Fruit fly (Drosophila melanogaster) whole organism, embryonic: Measurements from ENCODE around the gene Ir67a.
A peak's percentile ranks its signal among the peaks of the same experiment; 100 is the strongest.

ENCODE experiments used
- Atf6 ChIP-seq: fragments of 200-800 bp; sonication (Bioruptor generic); IDR thresholded peaks from 2 replicates; pipeline ENCODE4 v1.3.6; 2022; ENCODE audit warnings: missing biosample characterization, missing genetic modification characterization
- Bteb2 ChIP-seq: fragments of 200-800 bp; sonication (Bioruptor generic); optimal IDR thresholded peaks from 2 replicates; lab custom pipeline; 2016; ENCODE audit warnings: missing biosample characterization, missing genetic modification characterization
- CG11093 ChIP-seq: fragments of 200-800 bp; sonication (Bioruptor generic); IDR thresholded peaks from 3 replicates; pipeline ENCODE4 v1.3.6; 2022; ENCODE audit warnings: missing biosample characterization, missing genetic modification characterization
- CG11247 ChIP-seq: fragments of 200-800 bp; sonication (Bioruptor generic); IDR thresholded peaks from 2 replicates; pipeline ENCODE4 v1.3.6; 2022; ENCODE audit warnings: missing biosample characterization, missing genetic modification characterization
- CG11398 ChIP-seq: fragments of 200-800 bp; sonication (Bioruptor generic); optimal IDR thresholded peaks from 2 replicates; lab custom pipeline; 2016; ENCODE audit warnings: missing biosample characterization, missing genetic modification characterization
- CG13424 ChIP-seq: fragments of 200-800 bp; sonication (Bioruptor generic); optimal IDR thresholded peaks from 2 replicates; lab custom pipeline; 2019; ENCODE audit warnings: missing biosample characterization, mild to moderate bottlenecking, missing genetic modification characterization, moderate library complexity
- CG13894 ChIP-seq: fragments of 200-800 bp; sonication (Bioruptor generic); optimal IDR thresholded peaks from 3 replicates; lab custom pipeline; 2018; ENCODE audit warnings: missing biosample characterization, mild to moderate bottlenecking, missing genetic modification characterization, moderate library complexity
- CG14014 ChIP-seq: fragments of 200-800 bp; sonication (Bioruptor generic); IDR thresholded peaks from 2 replicates; pipeline ENCODE4 v1.3.6; 2022; ENCODE audit warnings: missing biosample characterization, missing genetic modification characterization
- CG15269 ChIP-seq: fragments of 200-800 bp; sonication (Bioruptor generic); optimal IDR thresholded peaks from 2 replicates; lab custom pipeline; 2018; ENCODE audit warnings: missing biosample characterization, mild to moderate bottlenecking, missing genetic modification characterization, moderate library complexity
- CG1602 ChIP-seq: fragments of 200-800 bp; sonication (Bioruptor generic); optimal IDR thresholded peaks from 3 replicates; lab custom pipeline; 2016; ENCODE audit warnings: missing biosample characterization, missing genetic modification characterization
- CG17385 ChIP-seq: fragments of 200-800 bp; sonication (Bioruptor generic); optimal IDR thresholded peaks from 3 replicates; lab custom pipeline; 2018; ENCODE audit warnings: missing biosample characterization, mild to moderate bottlenecking, missing genetic modification characterization
- CG18262 ChIP-seq: fragments of 200-800 bp; optimal IDR thresholded peaks from 3 replicates; lab custom pipeline; 2019; ENCODE audit warnings: missing biosample characterization, mild to moderate bottlenecking, missing genetic modification characterization, moderate library complexity
- CG2129 ChIP-seq: fragments of 200-800 bp; sonication (Bioruptor generic); IDR thresholded peaks from 2 replicates; pipeline ENCODE4 v1.3.6; 2022; ENCODE audit warnings: missing biosample characterization, missing genetic modification characterization; ENCODE audit not compliant: partially characterized antibody
- CG2678 ChIP-seq: fragments of 200-800 bp; sonication (Bioruptor generic); optimal IDR thresholded peaks from 3 replicates; lab custom pipeline; 2019; ENCODE audit warnings: missing biosample characterization, mild to moderate bottlenecking, missing genetic modification characterization, moderate library complexity
- CG3281 ChIP-seq: fragments of 200-800 bp; sonication (Bioruptor generic); optimal IDR thresholded peaks from 3 replicates; lab custom pipeline; 2017; ENCODE audit warnings: missing biosample characterization, mild to moderate bottlenecking, missing genetic modification characterization
- CG34422 ChIP-seq: fragments of 200-800 bp; sonication (Bioruptor generic); IDR thresholded peaks from 3 replicates; pipeline ENCODE4 v1.3.6; 2022; ENCODE audit warnings: missing biosample characterization, missing genetic modification characterization
- CG4360 ChIP-seq: fragments of 200-800 bp; sonication (Bioruptor generic); IDR thresholded peaks from 2 replicates; pipeline ENCODE4 v1.3.6; 2022; ENCODE audit warnings: missing biosample characterization, missing genetic modification characterization
- CG8290 ChIP-seq, 3 experiments: fragments of 200-800 bp; sonication (Bioruptor generic); optimal IDR thresholded peaks; 2 replicates each; lab custom pipeline; 2016 to 2019; ENCODE audit warnings: missing biosample characterization in 3 of 3, missing genetic modification characterization in 3 of 3, mild to moderate bottlenecking in 2 of 3, moderate library complexity in 1 of 3
- CoRest ChIP-seq: fragments of 200-800 bp; sonication (Bioruptor generic); optimal IDR thresholded peaks from 3 replicates; lab custom pipeline; 2018; ENCODE audit warnings: missing biosample characterization, mild to moderate bottlenecking, missing genetic modification characterization, moderate library complexity
- Dek ChIP-seq: fragments of 200-800 bp; sonication (Bioruptor generic); optimal IDR thresholded peaks from 3 replicates; lab custom pipeline; 2019; ENCODE audit warnings: missing biosample characterization, mild to moderate bottlenecking, missing genetic modification characterization, moderate library complexity
- Drgx ChIP-seq: fragments of 200-800 bp; sonication (Bioruptor generic); IDR thresholded peaks from 2 replicates; pipeline ENCODE4 v1.3.6; 2022; ENCODE audit warnings: missing biosample characterization, missing genetic modification characterization
- E2f1 ChIP-seq: fragments of 200-800 bp; sonication (Bioruptor generic); IDR thresholded peaks from 2 replicates; pipeline ENCODE4 v1.3.6; 2022; ENCODE audit warnings: missing biosample characterization, missing genetic modification characterization
- E2f2 ChIP-seq: fragments of 200-800 bp; sonication (Bioruptor generic); IDR thresholded peaks from 2 replicates; pipeline ENCODE4 v1.3.6; 2022; ENCODE audit warnings: missing biosample characterization, missing genetic modification characterization
- Ets65A ChIP-seq: fragments of 200-800 bp; sonication (Bioruptor generic); peaks from one replicate; lab custom pipeline; 2016; ENCODE audit warnings: missing biosample characterization, missing genetic modification characterization
- Fer3 ChIP-seq: fragments of 200-800 bp; sonication (Bioruptor generic); optimal IDR thresholded peaks from 2 replicates; lab custom pipeline; 2018; ENCODE audit warnings: missing biosample characterization, mild to moderate bottlenecking, missing genetic modification characterization, moderate library complexity
- HLH3B ChIP-seq: fragments of 200-800 bp; sonication (Bioruptor generic); IDR thresholded peaks from 2 replicates; pipeline ENCODE4 v1.3.6; 2022; ENCODE audit warnings: missing biosample characterization, missing genetic modification characterization
- Hmr ChIP-seq: fragments of 200-800 bp; sonication (Bioruptor generic); optimal IDR thresholded peaks from 3 replicates; lab custom pipeline; 2017; ENCODE audit warnings: mild to moderate bottlenecking, missing biosample characterization, missing genetic modification reagents, missing genetic modification characterization
- Mad ChIP-seq: fragments of 200-800 bp; sonication (Bioruptor generic); optimal IDR thresholded peaks from 2 replicates; lab custom pipeline; 2016; ENCODE audit warnings: missing biosample characterization, missing genetic modification characterization
- Med ChIP-seq: fragments of 200-800 bp; sonication (Bioruptor generic); peaks from one replicate; lab custom pipeline; 2016; ENCODE audit warnings: missing biosample characterization, missing genetic modification characterization, mild to moderate bottlenecking, inconsistent platforms, moderate library complexity
- Ptx1 ChIP-seq: fragments of 200-800 bp; sonication (Bioruptor generic); IDR thresholded peaks from 2 replicates; pipeline ENCODE4 v1.3.6; 2022; ENCODE audit warnings: missing biosample characterization, missing genetic modification characterization
- Taf1 ChIP-seq: fragments of 200-800 bp; sonication (Bioruptor generic); IDR thresholded peaks from 2 replicates; pipeline ENCODE4 v1.3.6; 2022; ENCODE audit warnings: missing biosample characterization, missing genetic modification characterization
- Trl ChIP-seq, 3 experiments: fragments of >200 bp in 2 of 3; fragments of 200-800 bp in 1 of 3; sonication (Bioruptor generic) in 1 of 3; optimal IDR thresholded peaks; 2 replicates in 1 of 3; 3 replicates in 2 of 3; lab custom pipeline; 2016 to 2017; ENCODE audit warnings: missing biosample characterization in 1 of 3, missing genetic modification characterization in 1 of 3
- Vsx1 ChIP-seq: fragments of 200-800 bp; sonication (Bioruptor generic); optimal IDR thresholded peaks from 2 replicates; lab custom pipeline; 2017; ENCODE audit warnings: missing biosample characterization, mild to moderate bottlenecking, missing genetic modification characterization, missing genetic modification reagents
- Xbp1 ChIP-seq: fragments of 200-800 bp; sonication (Bioruptor generic); optimal IDR thresholded peaks from 3 replicates; lab custom pipeline; 2016; ENCODE audit warnings: missing biosample characterization, mild to moderate bottlenecking, missing genetic modification characterization
- az2 ChIP-seq: fragments of 200-800 bp; sonication (Bioruptor generic); optimal IDR thresholded peaks from 3 replicates; lab custom pipeline; 2016; ENCODE audit warnings: missing biosample characterization, missing genetic modification characterization
- crp ChIP-seq, 2 experiments: fragments of 200-800 bp; sonication (Bioruptor generic); optimal IDR thresholded peaks; 2 replicates in 1 of 2; 3 replicates in 1 of 2; lab custom pipeline; 2017; ENCODE audit warnings: missing biosample characterization in 2 of 2, missing genetic modification characterization in 2 of 2, mild to moderate bottlenecking in 1 of 2, moderate library complexity in 1 of 2
- cwo ChIP-seq: fragments of 200-800 bp; sonication (Bioruptor generic); optimal IDR thresholded peaks from 3 replicates; lab custom pipeline; 2017; ENCODE audit warnings: missing biosample characterization, missing genetic modification characterization, mild to moderate bottlenecking, moderate library complexity, missing genetic modification reagents
- dati ChIP-seq: fragments of 200-800 bp; sonication (Bioruptor generic); IDR thresholded peaks from 2 replicates; pipeline ENCODE4 v1.3.6; 2022; ENCODE audit warnings: missing biosample characterization, missing genetic modification characterization
- dmrt11E ChIP-seq: fragments of 200-800 bp; sonication (Bioruptor generic); optimal IDR thresholded peaks from 3 replicates; lab custom pipeline; 2018; ENCODE audit warnings: missing biosample characterization, mild to moderate bottlenecking, missing genetic modification characterization, moderate library complexity
- dmrt99B ChIP-seq: fragments of 200-800 bp; sonication (Bioruptor generic); optimal IDR thresholded peaks from 2 replicates; lab custom pipeline; 2018; ENCODE audit warnings: missing biosample characterization, mild to moderate bottlenecking, missing genetic modification characterization, moderate library complexity
- dysf ChIP-seq: fragments of 200-800 bp; sonication (Bioruptor generic); IDR thresholded peaks from 3 replicates; pipeline ENCODE4 v1.3.6; 2022; ENCODE audit warnings: missing biosample characterization, missing genetic modification characterization
- ind ChIP-seq: fragments of 200-800 bp; sonication (Bioruptor generic); optimal IDR thresholded peaks from 3 replicates; lab custom pipeline; 2016; ENCODE audit warnings: missing biosample characterization, missing genetic modification characterization
- inv ChIP-seq: fragments of 200-800 bp; sonication (Bioruptor generic); IDR thresholded peaks from 2 replicates; pipeline ENCODE4 v1.3.6; 2022; ENCODE audit warnings: missing biosample characterization, missing genetic modification characterization; ENCODE audit not compliant: partially characterized antibody
- jigr1 ChIP-seq: fragments of 200-800 bp; sonication (Bioruptor generic); IDR thresholded peaks from 3 replicates; pipeline ENCODE4 v1.3.6; 2022; ENCODE audit warnings: missing biosample characterization, missing genetic modification characterization
- nmo ChIP-seq: fragments of 200-800 bp; sonication (Bioruptor generic); optimal IDR thresholded peaks from 2 replicates; lab custom pipeline; 2018; ENCODE audit warnings: missing biosample characterization, mild to moderate bottlenecking, missing genetic modification characterization, moderate library complexity
- pan ChIP-seq, 4 experiments: fragments of >200 bp in 3 of 4; fragments of 200-800 bp in 1 of 4; sonication (Bioruptor generic) in 1 of 4; optimal IDR thresholded peaks in 3 of 4; IDR thresholded peaks in 1 of 4; 2 replicates each; pipeline versions ENCODE4 v1.3.6 to Lab custom; 2017 to 2022; ENCODE audit warnings: missing biosample characterization in 2 of 4, missing genetic modification characterization in 2 of 4, mixed read lengths in 1 of 4
- prd ChIP-seq, 3 experiments: fragments of >200 bp in 2 of 3; fragments of 200-800 bp in 1 of 3; sonication (Bioruptor generic) in 1 of 3; optimal IDR thresholded peaks in 2 of 3; IDR thresholded peaks in 1 of 3; 2 replicates in 2 of 3; 3 replicates in 1 of 3; pipeline versions ENCODE4 v1.3.6 to Lab custom; 2017 to 2022; ENCODE audit warnings: missing biosample characterization in 1 of 3, missing genetic modification characterization in 1 of 3
- sens ChIP-seq: fragments of 200-800 bp; sonication (Bioruptor generic); peaks from one replicate; lab custom pipeline; 2016; ENCODE audit warnings: missing biosample characterization, missing genetic modification characterization

The Ir67a gene

DNA sequence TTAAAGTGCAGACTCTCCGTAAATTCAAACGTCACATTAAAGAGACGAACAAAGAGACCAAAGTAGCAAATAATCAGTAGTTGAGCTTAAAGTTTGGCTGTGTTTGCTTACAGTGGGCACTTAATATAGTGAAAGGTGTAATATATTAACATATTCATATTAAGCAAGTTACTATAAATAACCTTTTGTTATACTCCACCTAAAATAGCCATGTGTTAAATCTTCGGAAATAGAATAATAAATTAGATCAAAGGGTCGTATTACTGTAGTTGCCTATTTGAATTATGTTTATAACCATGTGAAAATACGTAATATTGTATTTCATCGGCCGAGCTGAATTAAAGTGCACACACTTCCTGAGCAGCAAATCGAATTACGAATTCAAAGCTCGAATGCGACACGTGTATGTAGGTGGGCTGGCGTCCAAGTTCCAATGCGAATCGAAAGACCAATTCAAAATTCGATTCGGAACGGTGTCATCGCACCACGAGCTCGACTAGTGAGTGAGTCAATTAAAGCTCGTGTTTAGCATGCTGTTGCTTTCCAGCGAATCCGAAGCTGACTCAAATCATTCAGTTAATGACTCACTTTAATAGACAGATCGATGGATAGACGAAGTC, 8.5 kb upstream of the Ir67a start (continued):
- TF ChIP-seq Xbp1 (peak; percentile 11), az2 (GFP tag; lab: Kevin White, UChicago) (no peak), Mad (GFP tag; lab: Kevin White, UChicago) (no peak), CG11398 (no peak), dmrt99B (tag; lab: Kevin White, UChicago) (peak; percentile 57), dmrt11E (tag; lab: Kevin White, UChicago) (no peak), Dek (tag; lab: Kevin White, UChicago) (no peak), CG2129 (GFP tag; lab: Robert Waterston, UW) (no peak), CG15269 (tag; lab: Kevin White, UChicago) (peak; percentile 49), CG17385 (GFP tag; lab: Kevin White, UChicago) (no peak), E2f2 (no peak), dysf (GFP tag; lab: Robert Waterston, UW) (peak; percentile 58; the same call in 2 of the 3 replicates), CG3281 (peak; percentile 32), inv (GFP tag; lab: Robert Waterston, UW) (no peak), Drgx (GFP tag; lab: Robert Waterston, UW) (no peak), CG18262 (peak; percentile 3), prd (optimal IDR thresholded peaks at IDR 0.05; lab: Kevin White, UChicago) (no peak), prd (GFP tag; IDR thresholded peaks at IDR 0.05; lab: Robert Waterston, UW) (peak; percentile 38; the same call in 1 of the 3 replicates), CG34422 (0 out of 3 replicates have a peak, but pooled peaks have one; percentile 40), cwo (GFP tag; lab: Kevin White, UChicago) (peak; percentile 66), CG13424 (peak; percentile 31), CG8290 (GFP tag; optimal IDR thresholded peaks at IDR 0.05; lab: Kevin White, UChicago) (no peak), CG8290 (tag; optimal IDR thresholded peaks at IDR 0.05; lab: Kevin White, UChicago) (peak in 1 of 2 experiments; percentile 36), HLH3B (GFP tag; lab: Robert Waterston, UW) (peak; percentile 35; the same call in 1 of the 2 replicates), CG1602 (GFP tag; lab: Kevin White, UChicago) (no peak), pan (optimal IDR thresholded peaks at IDR 0.05; lab: Kevin White, UChicago) (no peak), pan (GFP tag; optimal IDR thresholded peaks at IDR 0.05 in 1 of 2, IDR thresholded peaks at IDR 0.05 in 1 of 2) (peak in 1 of 2 experiments; percentile 59), E2f1 (GFP tag; lab: Robert Waterston, UW) (peak; percentile 42), CG14014 (GFP tag; lab: Robert Waterston, UW) (no peak), ind (GFP tag; lab: Kevin White, UChicago) (peak; percentile 6), Bteb2 (no peak), CG4360 (GFP tag; lab: Robert Waterston, UW) (no peak), CG11247 (GFP tag; lab: Robert Waterston, UW) (0 out of 2 replicates have a peak, but pooled peaks have one; percentile 5), Trl (optimal IDR thresholded peaks at IDR 0.05; lab: Kevin White, UChicago) (no peak), Trl (GFP tag; optimal IDR thresholded peaks at IDR 0.05; lab: Kevin White, UChicago) (no peak), nmo (GFP tag; lab: Kevin White, UChicago) (peak; percentile 19), CG2678 (peak; percentile 49), Hmr (GFP tag; lab: Kevin White, UChicago) (no peak), crp (GFP tag; optimal IDR thresholded peaks at IDR 0.05; lab: Kevin White, UChicago) (no peak), Ets65A (no peak), Vsx1 (no peak), CoRest (peak; percentile 25), Fer3 (tag; lab: Kevin White, UChicago) (peak; percentile 33), Ptx1 (peak; percentile 50), dati (GFP tag; lab: Robert Waterston, UW) (no peak), Med (GFP tag; lab: Kevin White, UChicago) (peak; percentile 76), jigr1 (GFP tag; lab: Robert Waterston, UW) (no peak), CG13894 (tag; lab: Kevin White, UChicago) (no peak), sens (GFP tag; lab: Kevin White, UChicago) (peak; percentile 69), CG11093 (no peak), Taf1 (GFP tag; lab: Robert Waterston, UW) (no peak), Atf6 (GFP tag; lab: Robert Waterston, UW) (no peak)
- TF ChIP-seq, all 482 proteins: peak for 53
